Worm (Caenorhabditis elegans) whole organism, late embryonic: ENCODE data around the gene F02D8.1.
A peak's percentile ranks its signal among the peaks of the same experiment; 100 is the strongest.

Source experiments
- C38D4.7 ChIP-seq: fragments of 200-800 bp; sonication (Bioruptor generic); optimal IDR thresholded peaks from 2 replicates; lab custom pipeline; 2018; ENCODE audit warnings: mild to moderate bottlenecking, missing genetic modification characterization, moderate library complexity, missing compliant biosample characterization
- F13H6.1 ChIP-seq: sonication (generic microtip); optimal IDR thresholded peaks from 2 replicates; lab custom pipeline; 2016; ENCODE audit warnings: missing genetic modification characterization, missing compliant biosample characterization
- T23F11.4 ChIP-seq: fragments of 200-800 bp; sonication (Bioruptor generic); optimal IDR thresholded peaks from 2 replicates; lab custom pipeline; 2018; ENCODE audit warnings: mild to moderate bottlenecking, missing genetic modification characterization, missing compliant biosample characterization
- Y22D7AL.16 ChIP-seq: sonication (generic microtip); optimal IDR thresholded peaks from 2 replicates; lab custom pipeline; 2016; ENCODE audit warnings: missing genetic modification characterization, missing compliant biosample characterization
- ama-1 ChIP-seq: fragments of 150-350 bp; optimal IDR thresholded peaks from 2 replicates; lab custom pipeline; 2014
- ceh-14 ChIP-seq: sonication (generic microtip); optimal IDR thresholded peaks from 2 replicates; lab custom pipeline; 2016; ENCODE audit warnings: missing genotype, missing genetic modification characterization, missing compliant biosample characterization
- ceh-2 ChIP-seq: sonication (generic microtip); optimal IDR thresholded peaks from 2 replicates; lab custom pipeline; 2016; ENCODE audit warnings: missing genotype, missing genetic modification characterization, missing compliant biosample characterization
- ceh-24 ChIP-seq: sonication (generic microtip); optimal IDR thresholded peaks from 2 replicates; lab custom pipeline; 2016; ENCODE audit warnings: mild to moderate bottlenecking, missing genetic modification characterization, missing compliant biosample characterization
- ceh-30 ChIP-seq: fragments of 150-350 bp; optimal IDR thresholded peaks from 2 replicates; lab custom pipeline; 2014; ENCODE audit warnings: missing biosample characterization, missing genetic modification characterization
- ceh-31 ChIP-seq: sonication (generic microtip); optimal IDR thresholded peaks from 2 replicates; lab custom pipeline; 2016; ENCODE audit warnings: missing genetic modification characterization, missing compliant biosample characterization
- ceh-34 ChIP-seq: sonication (generic microtip); optimal IDR thresholded peaks from 2 replicates; lab custom pipeline; 2016; ENCODE audit warnings: mild to moderate bottlenecking, missing genetic modification characterization, missing compliant biosample characterization
- ceh-45 ChIP-seq: fragments of 200-800 bp; sonication (Bioruptor generic); IDR thresholded peaks from 2 replicates; pipeline ENCODE4 v1.3.6; 2022; ENCODE audit warnings: missing genetic modification reagents, missing genetic modification characterization, missing compliant biosample characterization
- ceh-6 ChIP-seq: fragments of 200-800 bp; sonication (Bioruptor generic); optimal IDR thresholded peaks from 2 replicates; lab custom pipeline; 2018; ENCODE audit warnings: mild to moderate bottlenecking, missing genetic modification characterization, missing compliant biosample characterization
- ceh-9 ChIP-seq: sonication (generic microtip); optimal IDR thresholded peaks from 2 replicates; lab custom pipeline; 2016; ENCODE audit warnings: mild to moderate bottlenecking, missing genetic modification characterization, inconsistent platforms, missing compliant biosample characterization
- elt-2 ChIP-seq: sonication (generic microtip); optimal IDR thresholded peaks from 2 replicates; lab custom pipeline; 2016; ENCODE audit warnings: missing genetic modification reagents, missing genetic modification characterization, missing compliant biosample characterization
- elt-4 ChIP-seq: sonication (generic microtip); optimal IDR thresholded peaks from 2 replicates; lab custom pipeline; 2016; ENCODE audit warnings: missing genetic modification characterization, missing compliant biosample characterization
- ets-4 ChIP-seq: sonication (generic microtip); optimal IDR thresholded peaks from 2 replicates; lab custom pipeline; 2016; ENCODE audit warnings: missing genetic modification characterization, missing compliant biosample characterization
- eyg-1 ChIP-seq: sonication (generic microtip); optimal IDR thresholded peaks from 2 replicates; lab custom pipeline; 2016; ENCODE audit warnings: missing genotype, missing genetic modification characterization, missing compliant biosample characterization
- fax-1 ChIP-seq: sonication (generic microtip); optimal IDR thresholded peaks from 2 replicates; lab custom pipeline; 2016; ENCODE audit warnings: missing genotype, missing genetic modification characterization, missing compliant biosample characterization
- fkh-10 ChIP-seq: fragments of 150-350 bp; optimal IDR thresholded peaks from 2 replicates; lab custom pipeline; 2014; ENCODE audit warnings: missing biosample characterization, missing genetic modification reagents, missing genetic modification characterization
- hlh-13 ChIP-seq: fragments of 200-800 bp; sonication (Bioruptor generic); optimal IDR thresholded peaks from 2 replicates; lab custom pipeline; 2018; ENCODE audit warnings: mild to moderate bottlenecking, missing genetic modification characterization, missing compliant biosample characterization
- lin-11 ChIP-seq: fragments of 200-800 bp; sonication (Bioruptor generic); optimal IDR thresholded peaks from 2 replicates; lab custom pipeline; 2018; ENCODE audit warnings: mild to moderate bottlenecking, missing genetic modification characterization, missing compliant biosample characterization
- madf-2 ChIP-seq: sonication (generic microtip); optimal IDR thresholded peaks from 2 replicates; lab custom pipeline; 2017; ENCODE audit warnings: missing genetic modification characterization, missing compliant biosample characterization
- nfya-1 ChIP-seq: sonication (generic microtip); optimal IDR thresholded peaks from 2 replicates; lab custom pipeline; 2017; ENCODE audit warnings: missing genetic modification characterization, mild to moderate bottlenecking, missing compliant biosample characterization, antibody characterized with exemption, moderate library complexity
- nhr-11 ChIP-seq: fragments of 150-350 bp; optimal IDR thresholded peaks from 2 replicates; lab custom pipeline; 2014; ENCODE audit warnings: missing biosample characterization, missing genetic modification characterization
- npax-4 ChIP-seq: sonication (generic microtip); optimal IDR thresholded peaks from 2 replicates; lab custom pipeline; 2016; ENCODE audit warnings: missing genetic modification characterization, missing compliant biosample characterization
- pax-1 ChIP-seq: fragments of 150-350 bp; optimal IDR thresholded peaks from 2 replicates; lab custom pipeline; 2014; ENCODE audit warnings: missing biosample characterization, missing genetic modification characterization
- pha-2 ChIP-seq: sonication (generic microtip); optimal IDR thresholded peaks from 2 replicates; lab custom pipeline; 2017; ENCODE audit warnings: mild to moderate bottlenecking, missing genetic modification characterization, missing compliant biosample characterization
- pros-1 ChIP-seq: fragments of 150-350 bp; optimal IDR thresholded peaks from 2 replicates; lab custom pipeline; 2014; ENCODE audit warnings: missing biosample characterization, missing genetic modification reagents, missing genetic modification characterization
- sdc-2 ChIP-seq: sonication (generic microtip); optimal IDR thresholded peaks from 2 replicates; lab custom pipeline; 2016; ENCODE audit warnings: missing genotype, missing genetic modification characterization, missing compliant biosample characterization
- sox-2 ChIP-seq: fragments of 200-800 bp; sonication (Bioruptor generic); IDR thresholded peaks from 2 replicates; pipeline ENCODE4 v1.3.6; 2022; ENCODE audit warnings: missing genetic modification reagents, missing genetic modification characterization, missing compliant biosample characterization
- syd-9 ChIP-seq: sonication (generic microtip); optimal IDR thresholded peaks from 2 replicates; lab custom pipeline; 2016; ENCODE audit warnings: mild to moderate bottlenecking, missing genetic modification characterization, moderate library complexity, missing compliant biosample characterization
- unc-3 ChIP-seq, 2 experiments: fragments of 200-800 bp in 1 of 2; sonication (Bioruptor generic) in 1 of 2; sonication (generic microtip) in 1 of 2; conservative IDR thresholded peaks in 1 of 2; optimal IDR thresholded peaks in 1 of 2; 2 replicates each; pipeline versions ENCODE4 v1.3.6 to Lab custom; 2016 to 2022; ENCODE audit warnings: missing compliant biosample characterization in 2 of 2, missing genetic modification characterization in 2 of 2, missing genetic modification reagents in 1 of 2
- unc-55 ChIP-seq: sonication (generic microtip); optimal IDR thresholded peaks from 2 replicates; lab custom pipeline; 2017; ENCODE audit warnings: missing biosample characterization, missing genetic modification reagents, missing genetic modification characterization
- unc-86 ChIP-seq: sonication (generic microtip); optimal IDR thresholded peaks from 2 replicates; lab custom pipeline; 2016; ENCODE audit warnings: missing genetic modification characterization, missing compliant biosample characterization
- ztf-16 ChIP-seq: sonication (generic microtip); optimal IDR thresholded peaks from 2 replicates; lab custom pipeline; 2017; ENCODE audit warnings: missing genetic modification characterization, missing compliant biosample characterization

F02D8.1 gene

DNA sequence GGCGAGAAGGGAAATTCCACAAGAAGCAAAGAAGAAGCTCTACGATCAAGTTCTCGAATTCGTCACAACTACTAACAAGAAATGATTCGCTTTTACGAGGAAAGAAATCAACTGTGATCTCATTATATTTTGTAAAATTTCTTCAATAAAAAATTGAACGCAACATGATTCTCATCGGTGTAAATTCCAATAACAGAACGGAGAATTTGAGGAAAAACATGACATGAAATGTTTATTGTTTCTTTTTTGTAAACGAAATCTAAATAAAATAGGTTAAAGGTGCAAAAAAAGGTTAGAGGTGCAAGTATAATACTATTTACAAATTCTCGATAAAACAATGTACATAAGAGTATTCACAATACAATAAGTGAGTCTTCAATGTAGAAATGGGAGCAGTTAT is 13.0 kb upstream of the F02D8.1 start:
- TF ChIP-seq ceh-45 (GFP tag; lab: Robert Waterston, UW) (no peak), ets-4 (tag; lab: Kevin White, UChicago) (no peak), ceh-2 (no peak), pha-2 (tag; lab: Kevin White, UChicago) (no peak), fkh-10 (no peak)

ce11 chrV:14990843-14991242 is 12.3 kb upstream of the F02D8.1 start, which contains the start of the genes cdt-2 and T01C3.2:
Gene cdt-2, minus strand, starts transcription at chrV:14991126.
Gene T01C3.2, plus strand, starts transcription at chrV:14991168.
- TF ChIP-seq syd-9 (tag; lab: Kevin White, UChicago) (no peak), ama-1 (lab: Kevin White, UChicago) (no peak), C38D4.7 (no peak), nfya-1 (tag; lab: Kevin White, UChicago) (peak; percentile 19), npax-4 (tag; lab: Kevin White, UChicago) (no peak), hlh-13 (GFP tag; lab: Kevin White, UChicago) (no peak)

ce11 chrV:14984593-14984992 is 6.1 kb upstream of the F02D8.1 start, which contains the start of gene F02D8.4:
Gene F02D8.4, plus strand, starts transcription at chrV:14984893.
- no peak for TF ChIP-seq sox-2 (GFP tag; lab: Robert Waterston, UW)
- no peak for TF ChIP-seq pax-1
- TF ChIP-seq elt-4, result no peak
- TF ChIP-seq ceh-24, result no peak
- TF ChIP-seq ceh-34 (tag; lab: Kevin White, UChicago), result no peak
- no peak for TF ChIP-seq nhr-11 (tag; lab: Kevin White, UChicago)
- TF ChIP-seq, all 69 proteins: peak for 0

DNA sequence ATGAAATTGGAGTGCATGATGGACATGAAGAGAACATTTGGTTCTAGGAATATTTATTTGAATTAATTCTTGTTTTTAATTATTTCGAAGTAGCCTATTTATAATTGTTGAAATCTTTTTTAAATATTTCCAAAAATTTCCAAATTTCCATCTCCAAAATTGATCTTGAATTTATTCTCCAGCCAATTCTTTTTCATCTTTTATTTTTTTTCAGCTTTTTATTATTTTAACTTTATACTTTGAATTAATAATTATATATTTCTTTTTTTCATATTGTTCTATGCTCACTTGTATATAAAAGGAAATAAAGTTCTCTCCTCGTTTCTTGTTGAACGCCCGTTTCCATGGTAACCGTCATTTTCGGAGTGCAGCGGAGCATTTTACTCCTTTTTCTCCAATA is 1.4 kb upstream of the F02D8.1 start, which contains the start of gene xbx-1:
xbx-1 (plus strand) TSS at position 301 of the 400 bp plus-strand sequence.
- TF ChIP-seq ceh-9 (tag; lab: Kevin White, UChicago) (no peak), unc-86 (tag; lab: Kevin White, UChicago) (no peak), ztf-16 (no peak), nfya-1 (tag; lab: Kevin White, UChicago) (no peak), npax-4 (tag; lab: Kevin White, UChicago) (no peak)

DNA sequence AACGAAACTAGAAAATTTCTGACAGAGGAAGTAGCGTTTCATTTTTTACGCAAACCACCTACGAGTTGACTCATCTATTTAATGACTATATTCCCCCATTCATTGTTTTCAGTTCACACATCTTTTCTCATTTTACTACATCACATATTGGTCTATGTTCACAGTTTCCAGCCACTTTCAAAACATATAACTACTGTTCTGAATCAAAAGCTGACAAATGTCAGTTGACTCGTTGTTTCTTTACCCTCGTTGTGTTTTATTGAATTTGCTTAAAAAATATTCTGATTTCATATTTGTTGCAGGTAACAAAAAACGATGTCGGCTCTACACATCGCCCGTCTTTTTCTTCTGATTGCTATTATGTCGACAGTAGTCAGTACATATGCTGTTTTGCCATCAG is 7.4 kb downstream of the F02D8.1 start, which contains the start of gene nlp-59:
nlp-59 (plus strand) TSS at position 301 of the 400 bp plus-strand sequence.
- TF ChIP-seq ceh-9 (tag; lab: Kevin White, UChicago), result no peak
- no peak for TF ChIP-seq unc-55 (GFP tag; lab: Kevin White, UChicago)
- TF ChIP-seq Y22D7AL.16 (tag; lab: Kevin White, UChicago), result no peak
- no peak for TF ChIP-seq sdc-2
- TF ChIP-seq ceh-30 (tag; lab: Kevin White, UChicago), result no peak
- TF ChIP-seq T23F11.4 (GFP tag; lab: Kevin White, UChicago), result no peak
- TF ChIP-seq eyg-1 (tag; lab: Kevin White, UChicago), result no peak
- no peak for TF ChIP-seq fax-1 (tag; lab: Kevin White, UChicago)
- no peak for TF ChIP-seq elt-2

ce11 chrV:14955676-14956075 is 22.8 kb downstream of the F02D8.1 start, which contains the start of gene F02D8.9:
Gene F02D8.9, minus strand, starts transcription at chrV:14955776.
- TF ChIP-seq ceh-31 (tag; lab: Kevin White, UChicago), result no peak
- TF ChIP-seq Y22D7AL.16 (tag; lab: Kevin White, UChicago), result no peak
- no peak for TF ChIP-seq madf-2 (tag; lab: Kevin White, UChicago)
- TF ChIP-seq pros-1, result no peak
- TF ChIP-seq F13H6.1, result no peak
- no peak for TF ChIP-seq nfya-1 (tag; lab: Kevin White, UChicago)
- no peak for TF ChIP-seq ceh-14
- TF ChIP-seq fax-1 (tag; lab: Kevin White, UChicago), result no peak
- TF ChIP-seq ceh-2, result no peak
- TF ChIP-seq syd-9 (tag; lab: Kevin White, UChicago), result no peak
- no peak for TF ChIP-seq ceh-30 (tag; lab: Kevin White, UChicago)
- TF ChIP-seq pha-2 (tag; lab: Kevin White, UChicago), result no peak
- TF ChIP-seq ztf-16, result no peak
- TF ChIP-seq ceh-6 (GFP tag; lab: Kevin White, UChicago), result no peak
- TF ChIP-seq unc-3 (GFP tag; conservative IDR thresholded peaks at IDR 0.05; lab: Robert Waterston, UW), result no peak
- TF ChIP-seq unc-3 (tag; optimal IDR thresholded peaks at IDR 0.05; lab: Kevin White, UChicago), result no peak
- no peak for TF ChIP-seq lin-11
